Fruit fly (Drosophila melanogaster): ENCODE data around the gene CG13933.

Gene CG13933

dm6 chr3L:1742552-1743097, 32.3 kb downstream of the CG13933 start (continued):
- TF ChIP-seq Fer1 (GFP tag; optimal IDR thresholded peaks at IDR 0.05) = peak; percentile 11
- no peak for TF ChIP-seq CG2116 (GFP tag; optimal IDR thresholded peaks at IDR 0.05)
- no peak for TF ChIP-seq CG34224 (GFP tag; IDR thresholded peaks at IDR 0.05; ENCODE audit: partially characterized antibody)
- no peak for TF ChIP-seq bbx (GFP tag; IDR thresholded peaks at IDR 0.05; ENCODE audit: partially characterized antibody)
- peak; percentile 1 for TF ChIP-seq CG13775 (GFP tag; optimal IDR thresholded peaks at IDR 0.05)
- TF ChIP-seq usp (GFP tag; optimal IDR thresholded peaks at IDR 0.05) = no peak
- peak; percentile 8 for TF ChIP-seq CG7987 (GFP tag; optimal IDR thresholded peaks at IDR 0.05)
- TF ChIP-seq HHEX (GFP tag; optimal IDR thresholded peaks at IDR 0.05) = no peak
- TF ChIP-seq Sry-β (GFP tag; optimal IDR thresholded peaks at IDR 0.05) = no peak
- no peak for TF ChIP-seq ase (GFP tag; IDR thresholded peaks at IDR 0.05)
- peak; percentile 2 for TF ChIP-seq CG6765 (GFP tag; optimal IDR thresholded peaks at IDR 0.05)
- TF ChIP-seq Blimp-1 (GFP tag; optimal IDR thresholded peaks at IDR 0.05) = no peak
- TF ChIP-seq Asciz (GFP tag; optimal IDR thresholded peaks at IDR 0.05) = no peak
- TF ChIP-seq az2 (GFP tag; optimal IDR thresholded peaks at IDR 0.05) = no peak
- TF ChIP-seq Kr (GFP tag; optimal IDR thresholded peaks at IDR 0.05) = peak; percentile 67
- TF ChIP-seq CG6854 (GFP tag; optimal IDR thresholded peaks at IDR 0.05) = peak; percentile 21
- peak; percentile 29 for TF ChIP-seq CG12071 (GFP tag; optimal IDR thresholded peaks at IDR 0.05)
- TF ChIP-seq CG2202 (tag; optimal IDR thresholded peaks at IDR 0.05) = peak; percentile 51
- peak; percentile 19 for TF ChIP-seq CG15601 (tag; optimal IDR thresholded peaks at IDR 0.05)
- peak; percentile 13 for TF ChIP-seq kni (GFP tag; optimal IDR thresholded peaks at IDR 0.05)
- no peak for TF ChIP-seq cato (GFP tag; optimal IDR thresholded peaks at IDR 0.05; ENCODE audit: borderline replicate concordance)
- no peak for TF ChIP-seq al (GFP tag; IDR thresholded peaks at IDR 0.05)
- no peak for TF ChIP-seq CG18011 (GFP tag; optimal IDR thresholded peaks at IDR 0.05)
- peak; percentile 35 for TF ChIP-seq HLHmδ (GFP tag; optimal IDR thresholded peaks at IDR 0.05)
- no peak for TF ChIP-seq CG3065 (GFP tag; optimal IDR thresholded peaks at IDR 0.05)
- no peak for TF ChIP-seq CG1792 (GFP tag; optimal IDR thresholded peaks at IDR 0.05)
- TF ChIP-seq ara (GFP tag; IDR thresholded peaks at IDR 0.05) = no peak
- no peak for TF ChIP-seq CG7372 (GFP tag; IDR thresholded peaks at IDR 0.05)
- TF ChIP-seq CG15011 (GFP tag; optimal IDR thresholded peaks at IDR 0.05) = peak; percentile 1
- TF ChIP-seq Elba2 (GFP tag; optimal IDR thresholded peaks at IDR 0.05) = no peak
- no peak for TF ChIP-seq Chrac-16 (GFP tag; optimal IDR thresholded peaks at IDR 0.05)
- no peak for TF ChIP-seq Camta (GFP tag; optimal IDR thresholded peaks at IDR 0.05)
- peak; percentile 66 for TF ChIP-seq CG31224 (GFP tag; IDR thresholded peaks at IDR 0.05)
- no peak for TF ChIP-seq Dip2 (GFP tag; IDR thresholded peaks at IDR 0.05)
- TF ChIP-seq CG16813 (GFP tag; IDR thresholded peaks at IDR 0.05; ENCODE audit: partially characterized antibody) = no peak
- no peak for TF ChIP-seq aop (GFP tag; IDR thresholded peaks at IDR 0.05)
- TF ChIP-seq oc (tag; optimal IDR thresholded peaks at IDR 0.05) = no peak
- TF ChIP-seq CG3281 (GFP tag; optimal IDR thresholded peaks at IDR 0.05) = peak; percentile 21
- peak; percentile 10 for TF ChIP-seq CG15696 (tag; optimal IDR thresholded peaks at IDR 0.05)
- TF ChIP-seq jumu (GFP tag; optimal IDR thresholded peaks at IDR 0.05) = no peak
- TF ChIP-seq CG8388 (GFP tag; optimal IDR thresholded peaks at IDR 0.05) = no peak
- peak; percentile 22; the same call in 1 of the 3 replicates for TF ChIP-seq ci (GFP tag; IDR thresholded peaks at IDR 0.05)
- peak; percentile 48 for TF ChIP-seq ATbp (GFP tag; optimal IDR thresholded peaks at IDR 0.05)
- no peak for TF ChIP-seq dm (GFP tag; optimal IDR thresholded peaks at IDR 0.05)
- no peak for TF ChIP-seq knrl (GFP tag; IDR thresholded peaks at IDR 0.05; ENCODE audit: partially characterized antibody)
- no peak for TF ChIP-seq peb (GFP tag; IDR thresholded peaks at IDR 0.05)
- peak; percentile 29 for TF ChIP-seq CG10209 (GFP tag; optimal IDR thresholded peaks at IDR 0.05)
- TF ChIP-seq Hmx (GFP tag; optimal IDR thresholded peaks at IDR 0.05) = no peak
- no peak for TF ChIP-seq CG1602 (GFP tag; optimal IDR thresholded peaks at IDR 0.05)
- TF ChIP-seq CG7745 (tag; optimal IDR thresholded peaks at IDR 0.05) = no peak
